Worm (Caenorhabditis elegans) whole organism, late embryonic: ENCODE measurements around the gene C05B5.16.

Source experiments
- K02D7.2 ChIP-seq: sonication (generic microtip); optimal IDR thresholded peaks from 2 replicates; lab custom pipeline; 2017; ENCODE audit warnings: mild to moderate bottlenecking, missing genetic modification characterization, missing compliant biosample characterization
- T23F11.4 ChIP-seq: fragments of 200-800 bp; sonication (Bioruptor generic); optimal IDR thresholded peaks from 2 replicates; lab custom pipeline; 2018; ENCODE audit warnings: mild to moderate bottlenecking, missing genetic modification characterization, missing compliant biosample characterization
- ahr-1 ChIP-seq: sonication (generic microtip); optimal IDR thresholded peaks from 2 replicates; lab custom pipeline; 2016; ENCODE audit warnings: missing genetic modification characterization, missing compliant biosample characterization
- ama-1 ChIP-seq: fragments of 150-350 bp; optimal IDR thresholded peaks from 2 replicates; lab custom pipeline; 2014
- ceh-14 ChIP-seq: sonication (generic microtip); optimal IDR thresholded peaks from 2 replicates; lab custom pipeline; 2016; ENCODE audit warnings: missing genotype, missing genetic modification characterization, missing compliant biosample characterization
- ceh-18 ChIP-seq: sonication (generic microtip); optimal IDR thresholded peaks from 2 replicates; lab custom pipeline; 2016; ENCODE audit warnings: missing genetic modification characterization, missing compliant biosample characterization
- ceh-2 ChIP-seq: sonication (generic microtip); optimal IDR thresholded peaks from 2 replicates; lab custom pipeline; 2016; ENCODE audit warnings: missing genotype, missing genetic modification characterization, missing compliant biosample characterization
- ceh-22 ChIP-seq: sonication (generic microtip); optimal IDR thresholded peaks from 2 replicates; lab custom pipeline; 2017; ENCODE audit warnings: missing biosample characterization, missing genetic modification characterization
- ceh-24 ChIP-seq: sonication (generic microtip); optimal IDR thresholded peaks from 2 replicates; lab custom pipeline; 2016; ENCODE audit warnings: mild to moderate bottlenecking, missing genetic modification characterization, missing compliant biosample characterization
- ceh-30 ChIP-seq: fragments of 150-350 bp; optimal IDR thresholded peaks from 2 replicates; lab custom pipeline; 2014; ENCODE audit warnings: missing biosample characterization, missing genetic modification characterization
- ceh-31 ChIP-seq: sonication (generic microtip); optimal IDR thresholded peaks from 2 replicates; lab custom pipeline; 2016; ENCODE audit warnings: missing genetic modification characterization, missing compliant biosample characterization
- ceh-48 ChIP-seq: sonication (generic microtip); optimal IDR thresholded peaks from 2 replicates; lab custom pipeline; 2016; ENCODE audit warnings: missing genetic modification characterization, inconsistent platforms, missing compliant biosample characterization
- che-1 ChIP-seq: sonication (generic microtip); optimal IDR thresholded peaks from 2 replicates; lab custom pipeline; 2016; ENCODE audit warnings: mild to moderate bottlenecking, missing genetic modification characterization, missing compliant biosample characterization
- dve-1 ChIP-seq: sonication (generic microtip); optimal IDR thresholded peaks from 2 replicates; lab custom pipeline; 2017; ENCODE audit warnings: antibody characterized with exemption, mild to moderate bottlenecking, missing genetic modification characterization, missing compliant biosample characterization
- elt-2 ChIP-seq: sonication (generic microtip); optimal IDR thresholded peaks from 2 replicates; lab custom pipeline; 2016; ENCODE audit warnings: missing genetic modification reagents, missing genetic modification characterization, missing compliant biosample characterization
- elt-4 ChIP-seq: sonication (generic microtip); optimal IDR thresholded peaks from 2 replicates; lab custom pipeline; 2016; ENCODE audit warnings: missing genetic modification characterization, missing compliant biosample characterization
- ets-4 ChIP-seq: sonication (generic microtip); optimal IDR thresholded peaks from 2 replicates; lab custom pipeline; 2016; ENCODE audit warnings: missing genetic modification characterization, missing compliant biosample characterization
- eyg-1 ChIP-seq: sonication (generic microtip); optimal IDR thresholded peaks from 2 replicates; lab custom pipeline; 2016; ENCODE audit warnings: missing genotype, missing genetic modification characterization, missing compliant biosample characterization
- fkh-6 ChIP-seq: sonication (generic microtip); optimal IDR thresholded peaks from 2 replicates; lab custom pipeline; 2016; ENCODE audit warnings: missing genetic modification characterization, missing compliant biosample characterization
- gmeb-2 ChIP-seq: sonication (generic microtip); optimal IDR thresholded peaks from 2 replicates; lab custom pipeline; 2016; ENCODE audit warnings: missing genetic modification characterization, inconsistent platforms, missing compliant biosample characterization
- hlh-15 ChIP-seq: sonication (generic microtip); optimal IDR thresholded peaks from 2 replicates; lab custom pipeline; 2016; ENCODE audit warnings: missing genetic modification characterization, missing compliant biosample characterization
- hlh-30 ChIP-seq: sonication (generic microtip); optimal IDR thresholded peaks from 2 replicates; lab custom pipeline; 2017; ENCODE audit warnings: antibody characterized with exemption, missing genetic modification characterization, missing compliant biosample characterization; ENCODE audit not compliant: insufficient read depth
- hlh-6 ChIP-seq: sonication (generic microtip); optimal IDR thresholded peaks from 2 replicates; lab custom pipeline; 2016; ENCODE audit warnings: missing genotype, missing genetic modification characterization, missing compliant biosample characterization
- hlh-8 ChIP-seq: sonication (generic microtip); optimal IDR thresholded peaks from 2 replicates; lab custom pipeline; 2016; ENCODE audit warnings: missing genotype, missing genetic modification characterization, missing compliant biosample characterization
- lim-6 ChIP-seq: sonication (generic microtip); optimal IDR thresholded peaks from 2 replicates; lab custom pipeline; 2016; ENCODE audit warnings: missing genetic modification characterization, missing compliant biosample characterization
- lin-11 ChIP-seq: fragments of 200-800 bp; sonication (Bioruptor generic); optimal IDR thresholded peaks from 2 replicates; lab custom pipeline; 2018; ENCODE audit warnings: mild to moderate bottlenecking, missing genetic modification characterization, missing compliant biosample characterization
- nhr-11 ChIP-seq: fragments of 150-350 bp; optimal IDR thresholded peaks from 2 replicates; lab custom pipeline; 2014; ENCODE audit warnings: missing biosample characterization, missing genetic modification characterization
- npax-4 ChIP-seq: sonication (generic microtip); optimal IDR thresholded peaks from 2 replicates; lab custom pipeline; 2016; ENCODE audit warnings: missing genetic modification characterization, missing compliant biosample characterization
- odd-2 ChIP-seq: sonication (generic microtip); optimal IDR thresholded peaks from 2 replicates; lab custom pipeline; 2017; ENCODE audit warnings: antibody characterized with exemption, mild to moderate bottlenecking, missing genetic modification characterization, missing compliant biosample characterization
- pag-3 ChIP-seq: sonication (generic microtip); optimal IDR thresholded peaks from 2 replicates; lab custom pipeline; 2016; ENCODE audit warnings: missing compliant biosample characterization, missing genetic modification characterization, borderline replicate concordance
- pat-9 ChIP-seq: fragments of 200-800 bp; sonication (Bioruptor generic); optimal IDR thresholded peaks from 2 replicates; lab custom pipeline; 2018; ENCODE audit warnings: mild to moderate bottlenecking, missing genetic modification characterization, moderate library complexity, missing compliant biosample characterization
- pax-1 ChIP-seq: fragments of 150-350 bp; optimal IDR thresholded peaks from 2 replicates; lab custom pipeline; 2014; ENCODE audit warnings: missing biosample characterization, missing genetic modification characterization
- pha-2 ChIP-seq: sonication (generic microtip); optimal IDR thresholded peaks from 2 replicates; lab custom pipeline; 2017; ENCODE audit warnings: mild to moderate bottlenecking, missing genetic modification characterization, missing compliant biosample characterization
- pha-4 ChIP-seq: fragments of 150-350 bp; optimal IDR thresholded peaks from 2 replicates; lab custom pipeline; 2018; ENCODE audit warnings: missing biosample characterization, missing genetic modification reagents, missing genetic modification characterization
- pqm-1 ChIP-seq: sonication (generic microtip); optimal IDR thresholded peaks from 2 replicates; lab custom pipeline; 2016; ENCODE audit warnings: missing genetic modification characterization, missing compliant biosample characterization
- pros-1 ChIP-seq: fragments of 150-350 bp; optimal IDR thresholded peaks from 2 replicates; lab custom pipeline; 2014; ENCODE audit warnings: missing biosample characterization, missing genetic modification reagents, missing genetic modification characterization
- rnt-1 ChIP-seq: sonication (generic microtip); optimal IDR thresholded peaks from 2 replicates; lab custom pipeline; 2016; ENCODE audit warnings: missing genetic modification characterization, missing compliant biosample characterization
- sdc-2 ChIP-seq: sonication (generic microtip); optimal IDR thresholded peaks from 2 replicates; lab custom pipeline; 2016; ENCODE audit warnings: missing genotype, missing genetic modification characterization, missing compliant biosample characterization
- syd-9 ChIP-seq: sonication (generic microtip); optimal IDR thresholded peaks from 2 replicates; lab custom pipeline; 2016; ENCODE audit warnings: mild to moderate bottlenecking, missing genetic modification characterization, moderate library complexity, missing compliant biosample characterization
- tbx-2 ChIP-seq: sonication (generic microtip); optimal IDR thresholded peaks from 2 replicates; lab custom pipeline; 2016; ENCODE audit warnings: missing genetic modification characterization, missing compliant biosample characterization
- tbx-7 ChIP-seq: sonication (generic microtip); optimal IDR thresholded peaks from 2 replicates; lab custom pipeline; 2016; ENCODE audit warnings: missing genotype, missing genetic modification characterization, missing compliant biosample characterization
- unc-55 ChIP-seq: sonication (generic microtip); optimal IDR thresholded peaks from 2 replicates; lab custom pipeline; 2017; ENCODE audit warnings: missing biosample characterization, missing genetic modification reagents, missing genetic modification characterization
- unc-86 ChIP-seq: sonication (generic microtip); optimal IDR thresholded peaks from 2 replicates; lab custom pipeline; 2016; ENCODE audit warnings: missing genetic modification characterization, missing compliant biosample characterization
- ztf-16 ChIP-seq: sonication (generic microtip); optimal IDR thresholded peaks from 2 replicates; lab custom pipeline; 2017; ENCODE audit warnings: missing genetic modification characterization, missing compliant biosample characterization

The C05B5.16 gene

DNA sequence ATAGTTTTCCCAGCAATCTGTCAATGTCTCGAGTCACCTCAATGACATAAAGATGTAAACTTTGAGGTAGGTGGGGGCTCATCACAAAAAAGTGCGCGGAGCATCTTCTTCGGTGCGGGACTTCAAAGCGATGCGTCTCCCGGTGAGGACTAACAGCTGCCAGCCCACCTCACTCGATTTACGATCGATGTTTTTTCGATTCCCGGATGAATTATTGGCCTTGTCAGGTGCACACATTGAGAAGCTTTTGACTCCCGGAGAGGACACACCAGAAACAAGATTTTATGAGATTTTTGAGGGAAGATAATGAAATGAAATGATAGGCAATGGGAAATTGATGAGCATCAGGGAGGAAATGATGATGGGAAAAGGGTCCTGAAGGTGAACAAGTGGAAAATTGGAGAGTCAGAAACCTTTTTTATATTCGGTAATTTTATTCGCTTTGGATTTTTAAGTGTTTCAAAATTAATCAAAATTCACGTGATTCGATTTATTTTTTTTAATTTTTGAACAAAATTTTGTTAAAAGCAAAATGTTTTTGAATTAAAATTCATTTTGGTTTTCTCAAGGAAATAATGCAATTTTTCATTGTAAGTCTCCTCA is 25.3 kb upstream of the C05B5.16 start, which contains the start of gene C05B5.12:
Gene C05B5.12 (plus strand): TSS at position 553 of the 603 bp plus-strand sequence.
- TF ChIP-seq tbx-7 (tag; lab: Kevin White, UChicago) (no peak), ceh-18 (tag; lab: Kevin White, UChicago) (peak; percentile 10), unc-55 (GFP tag; lab: Kevin White, UChicago) (peak; percentile 87)

DNA sequence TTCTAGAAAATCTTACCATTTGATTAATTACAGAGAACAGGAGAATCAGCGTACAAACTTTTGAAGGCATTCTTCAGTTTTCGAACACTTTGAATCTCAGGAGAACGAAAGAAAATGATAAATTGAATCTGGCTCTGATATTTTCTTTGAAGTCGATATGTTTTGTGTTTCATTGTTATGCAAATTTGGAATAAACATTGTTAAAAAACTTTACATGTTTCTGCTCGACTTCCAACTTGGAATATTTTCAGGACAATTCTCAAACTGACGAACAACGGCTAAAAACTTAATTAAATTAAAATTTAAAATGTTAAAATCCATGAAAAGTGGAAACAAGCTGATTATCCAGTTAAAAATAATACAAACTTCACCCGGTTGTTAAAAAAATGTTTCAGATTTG is 23.9 kb upstream of the C05B5.16 start, which contains the start of gene C05B5.1:
Gene C05B5.1 (minus strand): TSS at position 101 of the 400 bp plus-strand sequence.
- TF ChIP-seq ceh-30 (no peak), tbx-2 (tag; lab: Kevin White, UChicago) (no peak), ama-1 (no peak), ahr-1 (tag; lab: Kevin White, UChicago) (no peak), K02D7.2 (tag; lab: Kevin White, UChicago) (no peak), ztf-16 (tag; lab: Kevin White, UChicago) (no peak), unc-86 (tag; lab: Kevin White, UChicago) (no peak), gmeb-2 (tag; lab: Kevin White, UChicago) (no peak), elt-2 (tag; lab: Kevin White, UChicago) (no peak), odd-2 (no peak)

DNA sequence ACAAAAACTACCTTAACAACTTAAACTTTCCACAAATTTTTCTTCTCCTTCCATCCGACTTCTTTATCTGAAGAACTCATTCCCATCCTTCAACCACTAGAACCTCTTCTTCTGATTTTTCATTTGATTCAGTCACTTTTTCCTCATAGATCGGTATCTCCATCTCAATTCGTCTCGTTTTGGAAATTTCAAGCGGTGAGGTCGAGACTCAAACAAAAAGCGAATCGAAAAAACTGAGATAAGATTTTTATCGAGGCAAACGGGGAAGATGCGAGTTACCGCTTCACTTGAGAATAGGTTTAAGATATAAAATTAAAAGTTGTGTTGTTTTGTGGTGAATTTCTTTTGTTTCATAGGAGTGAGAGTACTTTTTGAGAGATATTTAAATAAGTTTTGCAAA is 20.9 kb upstream of the C05B5.16 start:
- TF ChIP-seq ceh-22 (tag; lab: Kevin White, UChicago) (no peak), elt-4 (tag; lab: Kevin White, UChicago) (no peak)

DNA sequence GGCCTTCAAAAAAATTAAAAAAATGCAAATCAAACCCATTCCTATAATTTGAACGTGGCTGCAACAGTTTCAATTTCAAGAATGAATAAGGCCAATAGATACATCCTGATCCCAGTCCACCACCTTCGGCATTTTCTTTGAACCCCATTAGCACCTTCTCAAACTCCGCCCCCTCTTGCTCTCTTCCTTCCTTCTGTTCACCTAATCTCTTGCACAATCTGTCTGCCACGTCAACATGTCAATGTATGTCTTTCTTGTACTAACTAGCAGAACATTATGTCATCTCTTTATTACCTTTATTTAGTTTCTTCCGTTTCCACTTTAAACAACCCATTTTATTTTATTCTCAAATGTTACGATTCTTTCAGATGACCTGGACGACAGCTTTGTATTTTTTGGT is 18.7 kb upstream of the C05B5.16 start, which contains the start of gene C05B5.4:
Gene C05B5.4 (plus strand): TSS at position 351 of the 400 bp plus-strand sequence.
- no peak for TF ChIP-seq ceh-14 (tag; lab: Kevin White, UChicago)
- no peak for TF ChIP-seq elt-4 (tag; lab: Kevin White, UChicago)
- TF ChIP-seq pax-1, result no peak
- TF ChIP-seq ceh-24, result no peak
- TF ChIP-seq eyg-1 (tag; lab: Kevin White, UChicago), result no peak
- TF ChIP-seq hlh-15, result no peak
- no peak for TF ChIP-seq T23F11.4
- TF ChIP-seq pqm-1, result no peak

DNA sequence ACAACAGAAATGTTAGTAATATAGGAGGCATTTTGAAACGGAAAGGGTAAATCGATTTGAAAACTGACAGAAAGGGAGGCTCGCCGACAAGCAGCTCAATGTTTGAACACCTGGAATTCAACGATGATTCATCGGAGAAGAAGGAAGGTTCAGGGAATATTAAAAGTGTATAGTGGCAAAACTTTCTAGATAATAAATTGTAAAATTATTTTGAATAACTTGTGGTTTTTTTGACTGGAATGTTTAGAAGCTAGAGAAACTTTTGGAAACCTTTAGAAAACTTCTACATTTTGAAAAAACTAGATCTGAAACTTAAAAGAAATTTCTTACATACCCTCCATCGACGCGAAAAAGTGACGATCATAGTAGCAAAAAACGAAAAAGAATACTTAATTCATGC is 14.3 kb upstream of the C05B5.16 start, which contains the start of gene pqn-8:
Gene pqn-8 (minus strand): TSS at position 101 of the 400 bp plus-strand sequence.
- no peak for TF ChIP-seq ceh-24
- TF ChIP-seq sdc-2, result no peak
- TF ChIP-seq hlh-30, result no peak
- TF ChIP-seq che-1, result no peak
- TF ChIP-seq pha-4 (tag; lab: Kevin White, UChicago), result no peak
- TF ChIP-seq ets-4 (tag; lab: Kevin White, UChicago), result no peak
- no peak for TF ChIP-seq pros-1
- no peak for TF ChIP-seq unc-55 (GFP tag; lab: Kevin White, UChicago)
- TF ChIP-seq ceh-2 (tag; lab: Kevin White, UChicago), result no peak
- TF ChIP-seq ceh-48, result no peak
- no peak for TF ChIP-seq ceh-31
- TF ChIP-seq elt-4 (tag; lab: Kevin White, UChicago), result no peak
- TF ChIP-seq, all 69 proteins: peak for 0

DNA sequence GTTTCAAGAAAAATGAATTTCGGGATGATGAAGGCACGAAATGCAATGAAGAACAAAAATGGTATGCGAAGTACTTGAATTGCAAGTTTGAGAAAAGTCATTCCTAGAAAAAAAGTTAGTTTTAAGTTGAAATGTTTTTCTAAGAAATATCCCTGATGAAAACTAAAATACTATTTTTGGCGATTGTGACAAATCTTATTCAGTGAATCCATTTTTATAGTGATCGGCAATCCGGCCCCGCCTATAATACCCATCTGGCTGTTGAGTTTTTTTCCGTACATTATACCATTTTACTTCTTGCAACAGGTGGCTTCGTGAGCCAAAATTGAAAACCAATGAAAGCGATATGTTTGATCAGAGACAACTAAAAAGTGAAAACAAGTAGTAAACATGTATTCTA is 13.0 kb upstream of the C05B5.16 start, which contains the start of gene C05B5.17:
Gene C05B5.17 (minus strand): TSS at position 101 of the 400 bp plus-strand sequence.
- TF ChIP-seq hlh-30 (no peak), ztf-16 (tag; lab: Kevin White, UChicago) (no peak), dve-1 (tag; lab: Kevin White, UChicago) (no peak), npax-4 (tag; lab: Kevin White, UChicago) (no peak), ama-1 (no peak), pat-9 (tag; lab: Kevin White, UChicago) (no peak), rnt-1 (tag; lab: Kevin White, UChicago) (no peak), hlh-8 (tag; lab: Kevin White, UChicago) (no peak), syd-9 (tag; lab: Kevin White, UChicago) (no peak), pha-2 (tag; lab: Kevin White, UChicago) (no peak), unc-55 (GFP tag; lab: Kevin White, UChicago) (no peak), fkh-6 (tag; lab: Kevin White, UChicago) (no peak), lim-6 (tag; lab: Kevin White, UChicago) (no peak), nhr-11 (no peak), ceh-22 (tag; lab: Kevin White, UChicago) (no peak), ceh-24 (no peak), lin-11 (tag; lab: Kevin White, UChicago) (no peak), hlh-6 (tag; lab: Kevin White, UChicago) (no peak), pag-3 (tag; lab: Kevin White, UChicago) (no peak)
